Fruit fly (Drosophila melanogaster) whole organism, embryonic: Measurements from ENCODE around the gene CG31075.

ENCODE experiments used
- Aef1 ChIP-seq: fragments of 200-800 bp; sonication (Bioruptor generic); IDR thresholded peaks from 3 replicates; pipeline ENCODE4 v1.3.6; 2022; ENCODE audit warnings: missing biosample characterization, missing genetic modification characterization
- CG12659 ChIP-seq: fragments of 200-800 bp; sonication (Bioruptor generic); optimal IDR thresholded peaks from 3 replicates; lab custom pipeline; 2017; ENCODE audit warnings: mild to moderate bottlenecking, missing biosample characterization, missing genetic modification reagents, missing genetic modification characterization
- CG13296 ChIP-seq: fragments of 200-800 bp; sonication (Bioruptor generic); optimal IDR thresholded peaks from 3 replicates; lab custom pipeline; 2018; ENCODE audit warnings: missing biosample characterization, mild to moderate bottlenecking, missing genetic modification characterization
- CG13624 ChIP-seq: fragments of 200-800 bp; sonication (Bioruptor generic); optimal IDR thresholded peaks from 2 replicates; lab custom pipeline; 2016; ENCODE audit warnings: missing biosample characterization, missing genetic modification characterization
- CG14014 ChIP-seq: fragments of 200-800 bp; sonication (Bioruptor generic); IDR thresholded peaks from 2 replicates; pipeline ENCODE4 v1.3.6; 2022; ENCODE audit warnings: missing biosample characterization, missing genetic modification characterization
- CG14441 ChIP-seq: fragments of 200-800 bp; sonication (Bioruptor generic); IDR thresholded peaks from 2 replicates; pipeline ENCODE4 v1.3.6; 2022; ENCODE audit warnings: missing biosample characterization, missing genetic modification characterization
- CG14710 ChIP-seq: fragments of 200-800 bp; sonication (Bioruptor generic); optimal IDR thresholded peaks from 3 replicates; lab custom pipeline; 2019; ENCODE audit warnings: missing biosample characterization, mild to moderate bottlenecking, missing genetic modification characterization, moderate library complexity
- CG15479 ChIP-seq: fragments of 200-800 bp; sonication (Bioruptor generic); optimal IDR thresholded peaks from 3 replicates; lab custom pipeline; 2019; ENCODE audit warnings: missing biosample characterization, mild to moderate bottlenecking, missing genetic modification characterization, moderate library complexity
- CG16813 ChIP-seq: fragments of 200-800 bp; sonication (Bioruptor generic); IDR thresholded peaks from 3 replicates; pipeline ENCODE4 v1.3.6; 2022; ENCODE audit warnings: missing biosample characterization, missing genetic modification characterization; ENCODE audit not compliant: partially characterized antibody
- CG17912 ChIP-seq: fragments of 200-800 bp; sonication (Bioruptor generic); optimal IDR thresholded peaks from 2 replicates; lab custom pipeline; 2018; ENCODE audit warnings: missing biosample characterization, mild to moderate bottlenecking, missing genetic modification characterization
- CG18599 ChIP-seq: fragments of 200-800 bp; sonication (Bioruptor generic); optimal IDR thresholded peaks from 3 replicates; lab custom pipeline; 2017; ENCODE audit warnings: missing biosample characterization, missing genetic modification characterization, mild to moderate bottlenecking, moderate library complexity, missing genetic modification reagents
- CG33557 ChIP-seq: fragments of 200-800 bp; sonication (Bioruptor generic); optimal IDR thresholded peaks from 2 replicates; lab custom pipeline; 2019; ENCODE audit warnings: missing biosample characterization, mild to moderate bottlenecking, missing genetic modification characterization, moderate library complexity
- CG3995 ChIP-seq: fragments of 200-800 bp; sonication (Bioruptor generic); optimal IDR thresholded peaks from 3 replicates; lab custom pipeline; 2016; ENCODE audit warnings: missing biosample characterization, missing genetic modification characterization
- CG6791 ChIP-seq: fragments of 200-800 bp; sonication (Bioruptor generic); IDR thresholded peaks from 3 replicates; pipeline ENCODE4 v1.3.6; 2022; ENCODE audit warnings: missing biosample characterization, missing genetic modification characterization; ENCODE audit not compliant: partially characterized antibody
- CG7372 ChIP-seq: fragments of 200-800 bp; sonication (Bioruptor generic); IDR thresholded peaks from 2 replicates; pipeline ENCODE4 v1.3.6; 2022; ENCODE audit warnings: missing biosample characterization, missing genetic modification characterization
- Chrac-16 ChIP-seq: fragments of 200-800 bp; sonication (Bioruptor generic); optimal IDR thresholded peaks from 3 replicates; lab custom pipeline; 2016; ENCODE audit warnings: missing biosample characterization, missing genetic modification characterization
- CoRest ChIP-seq: fragments of 200-800 bp; sonication (Bioruptor generic); optimal IDR thresholded peaks from 3 replicates; lab custom pipeline; 2018; ENCODE audit warnings: missing biosample characterization, mild to moderate bottlenecking, missing genetic modification characterization, moderate library complexity
- E2f2 ChIP-seq: fragments of 200-800 bp; sonication (Bioruptor generic); IDR thresholded peaks from 2 replicates; pipeline ENCODE4 v1.3.6; 2022; ENCODE audit warnings: missing biosample characterization, missing genetic modification characterization
- HLH4C ChIP-seq: fragments of 200-800 bp; sonication (Bioruptor generic); IDR thresholded peaks from 3 replicates; pipeline ENCODE4 v1.3.6; 2022; ENCODE audit warnings: missing biosample characterization, missing genetic modification characterization; ENCODE audit not compliant: partially characterized antibody
- Hr3 ChIP-seq: fragments of 200-800 bp; sonication (Bioruptor generic); optimal IDR thresholded peaks from 3 replicates; lab custom pipeline; 2016; ENCODE audit warnings: missing biosample characterization, missing genetic modification characterization
- Meics ChIP-seq: fragments of 200-800 bp; sonication (Bioruptor generic); optimal IDR thresholded peaks from 2 replicates; lab custom pipeline; 2017; ENCODE audit warnings: missing biosample characterization, mild to moderate bottlenecking, missing genetic modification characterization
- Mrtf ChIP-seq: fragments of 200-800 bp; sonication (Bioruptor generic); IDR thresholded peaks from 3 replicates; pipeline ENCODE4 v1.3.6; 2022; ENCODE audit warnings: missing biosample characterization, missing genetic modification characterization
- Myb ChIP-seq: fragments of 200-800 bp; sonication (Bioruptor generic); optimal IDR thresholded peaks from 2 replicates; lab custom pipeline; 2016; ENCODE audit warnings: missing biosample characterization, missing genetic modification characterization
- Nf-YA ChIP-seq: fragments of 200-800 bp; sonication (Bioruptor generic); IDR thresholded peaks from 2 replicates; pipeline ENCODE4 v1.3.6; 2022; ENCODE audit warnings: missing biosample characterization, missing genetic modification characterization
- Nf-YB ChIP-seq: fragments of 200-800 bp; sonication (Bioruptor generic); optimal IDR thresholded peaks from 3 replicates; lab custom pipeline; 2019; ENCODE audit warnings: missing biosample characterization, mild to moderate bottlenecking, missing genetic modification characterization, moderate library complexity
- Ravus ChIP-seq: fragments of 200-800 bp; sonication (Bioruptor generic); IDR thresholded peaks from 2 replicates; pipeline ENCODE4 v1.3.6; 2022; ENCODE audit warnings: missing biosample characterization, missing genetic modification characterization
- Stat92E ChIP-seq, 3 experiments: fragments of >200 bp in 2 of 3; fragments of 200-800 bp in 1 of 3; sonication (Bioruptor generic) in 1 of 3; optimal IDR thresholded peaks; 2 replicates each; lab custom pipeline; 2017 to 2019; ENCODE audit warnings: missing biosample characterization in 3 of 3, missing genetic modification characterization in 3 of 3, mild to moderate bottlenecking in 1 of 3, moderate library complexity in 1 of 3
- Taf1 ChIP-seq: fragments of 200-800 bp; sonication (Bioruptor generic); IDR thresholded peaks from 2 replicates; pipeline ENCODE4 v1.3.6; 2022; ENCODE audit warnings: missing biosample characterization, missing genetic modification characterization
- Vsx1 ChIP-seq: fragments of 200-800 bp; sonication (Bioruptor generic); optimal IDR thresholded peaks from 2 replicates; lab custom pipeline; 2017; ENCODE audit warnings: missing biosample characterization, mild to moderate bottlenecking, missing genetic modification characterization, missing genetic modification reagents
- ap ChIP-seq: fragments of 200-800 bp; sonication (Bioruptor generic); IDR thresholded peaks from 2 replicates; pipeline ENCODE4 v1.3.6; 2022; ENCODE audit warnings: missing biosample characterization, missing genetic modification characterization
- bbx ChIP-seq: fragments of 200-800 bp; sonication (Bioruptor generic); IDR thresholded peaks from 2 replicates; pipeline ENCODE4 v1.3.6; 2022; ENCODE audit warnings: missing biosample characterization, missing genetic modification characterization; ENCODE audit not compliant: partially characterized antibody
- cato ChIP-seq: fragments of 200-800 bp; sonication (Bioruptor generic); optimal IDR thresholded peaks from 2 replicates; lab custom pipeline; 2016; ENCODE audit warnings: missing biosample characterization, missing genetic modification characterization, borderline replicate concordance
- cg ChIP-seq: fragments of 200-800 bp; sonication (Bioruptor generic); optimal IDR thresholded peaks from 3 replicates; lab custom pipeline; 2019; ENCODE audit warnings: missing biosample characterization, mild to moderate bottlenecking, missing genetic modification characterization, moderate library complexity
- chinmo ChIP-seq: fragments of 200-800 bp; sonication (Bioruptor generic); IDR thresholded peaks from 4 replicates; pipeline ENCODE4 v1.3.6; 2022; ENCODE audit warnings: missing biosample characterization, missing genetic modification characterization; ENCODE audit not compliant: partially characterized antibody
- da ChIP-seq: fragments of 200-800 bp; sonication (Bioruptor generic); optimal IDR thresholded peaks from 2 replicates; lab custom pipeline; 2016; ENCODE audit warnings: missing biosample characterization, missing genetic modification characterization
- fd102C ChIP-seq: fragments of 200-800 bp; sonication (Bioruptor generic); optimal IDR thresholded peaks from 2 replicates; lab custom pipeline; 2018; ENCODE audit warnings: missing biosample characterization, mild to moderate bottlenecking, missing genetic modification characterization, moderate library complexity
- gce ChIP-seq: fragments of 200-800 bp; sonication (Bioruptor generic); IDR thresholded peaks from 3 replicates; pipeline ENCODE4 v1.3.6; 2022; ENCODE audit warnings: missing biosample characterization, missing genetic modification characterization
- gro ChIP-seq: fragments of 200-800 bp; sonication (Bioruptor generic); optimal IDR thresholded peaks from 2 replicates; lab custom pipeline; 2016; ENCODE audit warnings: missing biosample characterization, missing genetic modification characterization
- hb ChIP-seq: fragments of 200-800 bp; sonication (Bioruptor generic); IDR thresholded peaks from 3 replicates; pipeline ENCODE4 v1.3.6; 2022; ENCODE audit warnings: missing biosample characterization, missing genetic modification characterization; ENCODE audit not compliant: partially characterized antibody
- hth ChIP-seq: fragments of >200 bp; optimal IDR thresholded peaks from 2 replicates; lab custom pipeline; 2017; ENCODE audit warnings: inconsistent platforms
- insv ChIP-seq, 2 experiments: fragments of 200-800 bp; sonication (Bioruptor generic); optimal IDR thresholded peaks; 3 replicates each; lab custom pipeline; 2016 to 2018; ENCODE audit warnings: missing biosample characterization in 2 of 2, missing genetic modification characterization in 2 of 2
- jing ChIP-seq: fragments of 200-800 bp; sonication (Bioruptor generic); optimal IDR thresholded peaks from 2 replicates; lab custom pipeline; 2018; ENCODE audit warnings: missing biosample characterization, mild to moderate bottlenecking, missing genetic modification characterization
- nerfin-2 ChIP-seq: fragments of 200-800 bp; sonication (Bioruptor generic); IDR thresholded peaks from 2 replicates; pipeline ENCODE4 v1.3.6; 2022; ENCODE audit warnings: missing biosample characterization, missing genetic modification characterization; ENCODE audit not compliant: partially characterized antibody
- repo ChIP-seq: fragments of 200-800 bp; sonication (Bioruptor generic); optimal IDR thresholded peaks from 2 replicates; lab custom pipeline; 2016; ENCODE audit warnings: missing biosample characterization, missing genetic modification characterization
- sqz ChIP-seq: fragments of 200-800 bp; sonication (Bioruptor generic); optimal IDR thresholded peaks from 3 replicates; lab custom pipeline; 2018; ENCODE audit warnings: missing biosample characterization, mild to moderate bottlenecking, missing genetic modification characterization
- tgo ChIP-seq: fragments of 200-800 bp; sonication (Bioruptor generic); IDR thresholded peaks from 3 replicates; pipeline ENCODE4 v1.3.6; 2022; ENCODE audit warnings: missing biosample characterization, missing genetic modification characterization
- twi ChIP-seq: fragments of 200-800 bp; optimal IDR thresholded peaks from 2 replicates; lab custom pipeline; 2019; ENCODE audit warnings: missing biosample characterization, mild to moderate bottlenecking, missing genetic modification characterization, moderate library complexity
- zfh1 ChIP-seq: fragments of 200-800 bp; sonication (Bioruptor generic); IDR thresholded peaks from 3 replicates; pipeline ENCODE4 v1.3.6; 2022; ENCODE audit warnings: missing biosample characterization, missing genetic modification characterization

CG31075 gene

dm6 chr3R:26966385-26966784 is 21.9 kb downstream of the CG31075 start, which contains the start of gene Gr97a:
Gene Gr97a (minus strand): TSS chr3R:26966485.
- 0 out of 2 replicates have a peak, but pooled peaks have one; percentile 11 for TF ChIP-seq CG14441 (GFP tag; lab: Robert Waterston, UW)
- no peak for TF ChIP-seq Meics
- TF ChIP-seq bbx (GFP tag; lab: Robert Waterston, UW): no peak
- TF ChIP-seq CG3995 (GFP tag; lab: Kevin White, UChicago): peak; percentile 50
- TF ChIP-seq fd102C (GFP tag; lab: Kevin White, UChicago): no peak
- no peak for TF ChIP-seq Nf-YA
- TF ChIP-seq repo (GFP tag; lab: Kevin White, UChicago): no peak
- TF ChIP-seq gce (GFP tag; lab: Robert Waterston, UW): no peak
- TF ChIP-seq CG13624 (GFP tag; lab: Kevin White, UChicago): no peak
- TF ChIP-seq Chrac-16 (GFP tag; lab: Kevin White, UChicago): no peak
- no peak for TF ChIP-seq Taf1
- no peak for TF ChIP-seq CG17912
- 0 out of 3 replicates have a peak, but pooled peaks have one; percentile 4 for TF ChIP-seq zfh1 (GFP tag; lab: Robert Waterston, UW)
- TF ChIP-seq insv (GFP tag; optimal IDR thresholded peaks at IDR 0.05; lab: Kevin White, UChicago): no peak
- no peak for TF ChIP-seq Ravus (GFP tag; lab: Robert Waterston, UW)
- no peak for TF ChIP-seq jing
- no peak for TF ChIP-seq Nf-YB (GFP tag; lab: Kevin White, UChicago)
- no peak for TF ChIP-seq CG7372 (GFP tag; lab: Robert Waterston, UW)
- TF ChIP-seq Hr3: no peak
- no peak for TF ChIP-seq CG13296 (GFP tag; lab: Kevin White, UChicago)
- TF ChIP-seq CG18599 (GFP tag; lab: Kevin White, UChicago): no peak
- no peak for TF ChIP-seq cg (GFP tag; lab: Kevin White, UChicago)
- TF ChIP-seq, all 482 proteins: peak for 3

dm6 chr3R:26964452-26965133 is 23.7 kb downstream of the CG31075 start, which contains the start of gene Tsp97E:
Gene Tsp97E (minus strand): TSS chr3R:26964817.
- TF ChIP-seq da (no peak), hb (peak; percentile 80), ap (no peak), HLH4C (GFP tag; lab: Robert Waterston, UW) (peak; percentile 96), gce (GFP tag; lab: Robert Waterston, UW) (no peak), CG15479 (GFP tag; lab: Kevin White, UChicago) (peak; percentile 41), twi (no peak), CG12659 (GFP tag; lab: Kevin White, UChicago) (peak; percentile 40), tgo (GFP tag; lab: Robert Waterston, UW) (no peak), Myb (GFP tag; lab: Kevin White, UChicago) (peak; percentile 23), nerfin-2 (GFP tag; lab: Robert Waterston, UW) (peak; percentile 91), Mrtf (GFP tag; lab: Robert Waterston, UW) (no peak), CoRest (peak; percentile 46), CG16813 (peak; percentile 72), gro (GFP tag; lab: Kevin White, UChicago) (peak; percentile 26), CG6791 (GFP tag; lab: Robert Waterston, UW) (peak; percentile 77), chinmo (GFP tag; lab: Robert Waterston, UW) (peak; percentile 78; the same call in 1 of the 4 replicates), Stat92E (GFP tag; optimal IDR thresholded peaks at IDR 0.05; lab: Kevin White, UChicago) (peak in 1 of 3 experiments; percentile 34), hth (lab: Kevin White, UChicago) (no peak), CG14710 (tag; lab: Kevin White, UChicago) (peak; percentile 64), cato (GFP tag; lab: Kevin White, UChicago) (no peak), CG33557 (GFP tag; lab: Kevin White, UChicago) (peak; percentile 68), E2f2 (peak; percentile 96), Aef1 (GFP tag; lab: Robert Waterston, UW) (peak; percentile 48; the same call in 2 of the 3 replicates), Vsx1 (GFP tag; lab: Kevin White, UChicago) (peak; percentile 50), CG14014 (GFP tag; lab: Robert Waterston, UW) (no peak), sqz (GFP tag; lab: Kevin White, UChicago) (peak; percentile 92)
